Worm (Caenorhabditis elegans): Measurements from ENCODE around the gene F13B12.6.

F13B12.6 gene

ce11 chrIV:10403193-10404058 lies 14.3 kb downstream of the F13B12.6 start, which contains the start of gene gpa-7:
Gene gpa-7 (plus strand): TSS chrIV:10404008.
- TF ChIP-seq unc-55 (GFP tag; optimal IDR thresholded peaks at IDR 0.05) (peak; percentile 67), lsy-2 (tag; optimal IDR thresholded peaks at IDR 0.05) (peak; percentile 25 to 62), C34F6.9 (tag; optimal IDR thresholded peaks at IDR 0.05) (peak; percentile 84), crh-2 (tag; optimal IDR thresholded peaks at IDR 0.05) (peak; percentile 59), nhr-11 (tag; optimal IDR thresholded peaks at IDR 0.05) (no peak), Y55F3AM.14 (GFP tag; optimal IDR thresholded peaks at IDR 0.05) (peak; percentile 22), zag-1 (tag; optimal IDR thresholded peaks at IDR 0.05) (peak; percentile 85), ztf-4 (tag; optimal IDR thresholded peaks at IDR 0.05) (peak; percentile 18), mdl-1 (tag; optimal IDR thresholded peaks at IDR 0.05) (peak; percentile 32 to 35), sma-9 (GFP tag; optimal IDR thresholded peaks at IDR 0.05) (peak; percentile 82), sma-9 (tag; optimal IDR thresholded peaks at IDR 0.05) (no peak), sma-3 (GFP tag; optimal IDR thresholded peaks at IDR 0.05) (no peak), skn-1 (tag; optimal IDR thresholded peaks at IDR 0.05) (no peak), nhr-77 (tag; optimal IDR thresholded peaks at IDR 0.05) (no peak), lin-11 (tag; optimal IDR thresholded peaks at IDR 0.05) (peak; percentile 69), nhr-12 (tag; optimal IDR thresholded peaks at IDR 0.05) (no peak), blmp-1 (tag; optimal IDR thresholded peaks at IDR 0.05; ENCODE audit: insufficient read depth) (no peak), dmd-4 (tag; optimal IDR thresholded peaks at IDR 0.05) (no peak), ceh-82 (tag; optimal IDR thresholded peaks at IDR 0.05) (no peak), F13H6.1 (tag; optimal IDR thresholded peaks at IDR 0.05) (peak; percentile 91), mbf-1 (tag; optimal IDR thresholded peaks at IDR 0.05) (no peak), gmeb-1 (tag; optimal IDR thresholded peaks at IDR 0.05) (no peak), nhr-21 (tag; optimal IDR thresholded peaks at IDR 0.05) (peak; percentile 22), egl-27 (tag; optimal IDR thresholded peaks at IDR 0.05) (peak; percentile 22), unc-39 (tag; optimal IDR thresholded peaks at IDR 0.05) (no peak), sem-4 (tag; optimal IDR thresholded peaks at IDR 0.05) (peak; percentile 52), R02D3.7 (tag; optimal IDR thresholded peaks at IDR 0.05) (no peak), elt-1 (tag; optimal IDR thresholded peaks at IDR 0.05) (no peak), peb-1 (tag; optimal IDR thresholded peaks at IDR 0.05) (no peak), nhr-23 (tag; optimal IDR thresholded peaks at IDR 0.05) (no peak), nhr-129 (tag; optimal IDR thresholded peaks at IDR 0.05) (peak; percentile 78), fos-1 (tag; optimal IDR thresholded peaks at IDR 0.05) (peak; percentile 27), ceh-16 (tag; optimal IDR thresholded peaks at IDR 0.05) (no peak), unc-62 (GFP tag; optimal IDR thresholded peaks at IDR 0.05) (no peak), ama-1 (optimal IDR thresholded peaks at IDR 0.05) (no peak), nhr-237 (tag; optimal IDR thresholded peaks at IDR 0.05) (no peak), alr-1 (tag; optimal IDR thresholded peaks at IDR 0.05) (no peak), aly-2 (tag; optimal IDR thresholded peaks at IDR 0.05) (no peak), snpc-4 (tag; optimal IDR thresholded peaks at IDR 0.05) (peak; percentile 38), mab-5 (tag; optimal IDR thresholded peaks at IDR 0.05) (no peak), nhr-6 (tag; optimal IDR thresholded peaks at IDR 0.05) (peak; percentile 56), lin-13 (GFP tag; optimal IDR thresholded peaks at IDR 0.05) (peak; percentile 28), nhr-10 (tag; optimal IDR thresholded peaks at IDR 0.05) (no peak), elt-3 (tag; optimal IDR thresholded peaks at IDR 0.05) (no peak)

- TF ChIP-seq nhr-237 (tag; optimal IDR thresholded peaks at IDR 0.05) (no peak), sem-4 (tag; optimal IDR thresholded peaks at IDR 0.05) (peak; percentile 36), C34F6.9 (tag; optimal IDR thresholded peaks at IDR 0.05) (peak; percentile 15), lsy-2 (tag; optimal IDR thresholded peaks at IDR 0.05) (peak in 1 of 2 experiments; percentile 6), sma-9 (GFP tag; optimal IDR thresholded peaks at IDR 0.05) (peak; percentile 13), sma-9 (tag; optimal IDR thresholded peaks at IDR 0.05) (no peak)
These were observed 19.4 kb downstream of the F13B12.6 start for ce11 chrIV:10398244-10398643.

Data from whole organism, L2 larva.